Worm (Caenorhabditis elegans) whole organism, L1 larva: ENCODE results near the gene W09G12.7.

Experiments
- alr-1 ChIP-seq: fragments of 200-800 bp; sonication (Bioruptor generic); optimal IDR thresholded peaks from 2 replicates; lab custom pipeline; 2018; ENCODE audit warnings: borderline replicate concordance, mild to moderate bottlenecking, missing genetic modification characterization, missing compliant biosample characterization
- elt-3 ChIP-seq, 6 experiments: fragments of 150-350 bp in 1 of 6; sonication (generic microtip); optimal IDR thresholded peaks; 2 replicates each; lab custom pipeline; 2017 to 2018; ENCODE audit warnings: missing biosample characterization in 6 of 6, missing genetic modification characterization in 6 of 6, inconsistent platforms in 1 of 6
- jun-1 ChIP-seq: fragments of 150-350 bp; optimal IDR thresholded peaks from 2 replicates; lab custom pipeline; 2014; ENCODE audit warnings: missing biosample characterization, missing genetic modification reagents, missing genetic modification characterization
- nhr-237 ChIP-seq: fragments of 150-350 bp; optimal IDR thresholded peaks from 2 replicates; lab custom pipeline; 2014; ENCODE audit warnings: missing biosample characterization, missing genetic modification characterization
- snpc-4 ChIP-seq: fragments of 150-350 bp; optimal IDR thresholded peaks from 2 replicates; lab custom pipeline; 2014; ENCODE audit warnings: missing biosample characterization, missing genetic modification characterization

- no peak for TF ChIP-seq elt-3 (tag; optimal IDR thresholded peaks at IDR 0.05; lab: Kevin White, UChicago)
- TF ChIP-seq alr-1 = no peak
- no peak for TF ChIP-seq nhr-237
- TF ChIP-seq snpc-4 (tag; lab: Kevin White, UChicago) = no peak
- TF ChIP-seq jun-1 (tag; lab: Kevin White, UChicago) = no peak
Observed at ce11 chrIV:1255632-1256031, 26.8 kb downstream of the W09G12.7 start, which contains the start of gene clec-167.
